Worm (Caenorhabditis elegans) whole organism, L3 larva: ENCODE results near the gene Y71H2AM.12.

ENCODE experiments used
- ZK546.5 ChIP-seq: sonication (generic microtip); optimal IDR thresholded peaks from 2 replicates; lab custom pipeline; 2017; ENCODE audit warnings: missing biosample characterization, missing genetic modification characterization
- aly-2 ChIP-seq: fragments of 150-350 bp; optimal IDR thresholded peaks from 2 replicates; lab custom pipeline; 2014; ENCODE audit warnings: missing biosample characterization, missing genetic modification characterization
- ama-1 ChIP-seq: fragments of 150-350 bp; optimal IDR thresholded peaks from 2 replicates; lab custom pipeline; 2018
- ceh-28 ChIP-seq: fragments of 150-350 bp; optimal IDR thresholded peaks from 2 replicates; lab custom pipeline; 2014; ENCODE audit warnings: missing biosample characterization, missing genetic modification reagents, missing genetic modification characterization
- ceh-9 ChIP-seq: sonication (generic microtip); optimal IDR thresholded peaks from 2 replicates; lab custom pipeline; 2018; ENCODE audit warnings: missing biosample characterization, missing genetic modification characterization
- daf-12 ChIP-seq: fragments of 150-350 bp; optimal IDR thresholded peaks from 2 replicates; lab custom pipeline; 2014; ENCODE audit warnings: missing biosample characterization, missing genetic modification reagents, missing genetic modification characterization
- egl-27 ChIP-seq: sonication (generic microtip); optimal IDR thresholded peaks from 4 replicates; lab custom pipeline; 2017; ENCODE audit warnings: missing biosample characterization, missing genetic modification reagents, missing genetic modification characterization
- egl-5 ChIP-seq: fragments of 150-350 bp; optimal IDR thresholded peaks from 2 replicates; lab custom pipeline; 2017; ENCODE audit warnings: missing biosample characterization, missing genetic modification reagents, missing genetic modification characterization, inconsistent platforms
- elt-2 ChIP-seq: sonication (generic microtip); optimal IDR thresholded peaks from 2 replicates; lab custom pipeline; 2016; ENCODE audit warnings: missing genetic modification reagents, mild to moderate bottlenecking, missing genetic modification characterization, missing compliant biosample characterization
- eor-1 ChIP-seq, 2 experiments: fragments of 150-350 bp; optimal IDR thresholded peaks; 2 replicates each; lab custom pipeline; 2014 to 2018; ENCODE audit warnings: missing biosample characterization in 2 of 2, missing genetic modification characterization in 2 of 2
- fkh-10 ChIP-seq: sonication (generic microtip); optimal IDR thresholded peaks from 2 replicates; lab custom pipeline; 2017; ENCODE audit warnings: missing biosample characterization, missing genetic modification reagents, missing genetic modification characterization
- hmg-11 ChIP-seq: sonication (generic microtip); optimal IDR thresholded peaks from 2 replicates; lab custom pipeline; 2016; ENCODE audit warnings: missing genetic modification characterization, missing compliant biosample characterization
- jun-1 ChIP-seq: fragments of 150-350 bp; optimal IDR thresholded peaks from 2 replicates; lab custom pipeline; 2014; ENCODE audit warnings: missing biosample characterization, missing genetic modification reagents, missing genetic modification characterization
- lin-15B ChIP-seq: fragments of 150-350 bp; optimal IDR thresholded peaks from 2 replicates; lab custom pipeline; 2014; ENCODE audit warnings: missing biosample characterization, missing genetic modification characterization
- lin-39 ChIP-seq: fragments of 150-350 bp; optimal IDR thresholded peaks from 2 replicates; lab custom pipeline; 2018; ENCODE audit warnings: missing biosample characterization, missing genetic modification reagents, missing genetic modification characterization
- mml-1 ChIP-seq: fragments of 150-350 bp; sonication (generic microtip); optimal IDR thresholded peaks from 3 replicates; lab custom pipeline; 2014; ENCODE audit warnings: missing biosample characterization, missing genetic modification characterization
- nfya-1 ChIP-seq: sonication (generic microtip); optimal IDR thresholded peaks from 2 replicates; lab custom pipeline; 2017; ENCODE audit warnings: missing genetic modification characterization, mild to moderate bottlenecking, missing compliant biosample characterization, antibody characterized with exemption, moderate library complexity; ENCODE audit not compliant: insufficient read depth
- nhr-11 ChIP-seq: fragments of 150-350 bp; optimal IDR thresholded peaks from 2 replicates; lab custom pipeline; 2014; ENCODE audit warnings: missing biosample characterization, missing genetic modification characterization
- nhr-12 ChIP-seq: fragments of 150-350 bp; optimal IDR thresholded peaks from 2 replicates; lab custom pipeline; 2014; ENCODE audit warnings: missing biosample characterization, missing genetic modification characterization
- nhr-23 ChIP-seq: fragments of 150-350 bp; optimal IDR thresholded peaks from 2 replicates; lab custom pipeline; 2014; ENCODE audit warnings: missing biosample characterization, missing genetic modification reagents, missing genetic modification characterization
- nhr-237 ChIP-seq: fragments of 150-350 bp; optimal IDR thresholded peaks from 2 replicates; lab custom pipeline; 2014; ENCODE audit warnings: missing biosample characterization, missing genetic modification characterization
- nhr-25 ChIP-seq: sonication (generic microtip); optimal IDR thresholded peaks from 2 replicates; lab custom pipeline; 2017; ENCODE audit warnings: missing biosample characterization, missing genetic modification characterization
- nhr-28 ChIP-seq: fragments of 150-350 bp; optimal IDR thresholded peaks from 2 replicates; lab custom pipeline; 2014; ENCODE audit warnings: missing biosample characterization, missing genetic modification characterization
- nhr-43 ChIP-seq: sonication (generic microtip); optimal IDR thresholded peaks from 2 replicates; lab custom pipeline; 2016; ENCODE audit warnings: mild to moderate bottlenecking, missing genetic modification characterization, missing compliant biosample characterization; ENCODE audit not compliant: poor library complexity, severe bottlenecking
- nhr-67 ChIP-seq: fragments of 150-350 bp; optimal IDR thresholded peaks from 2 replicates; lab custom pipeline; 2014; ENCODE audit warnings: missing biosample characterization, missing genetic modification characterization
- nhr-76 ChIP-seq: fragments of 150-350 bp; sonication (generic microtip); optimal IDR thresholded peaks from 5 replicates; lab custom pipeline; 2014; ENCODE audit warnings: missing biosample characterization, missing genetic modification characterization
- nhr-77 ChIP-seq: fragments of 150-350 bp; optimal IDR thresholded peaks from 2 replicates; lab custom pipeline; 2014; ENCODE audit warnings: missing biosample characterization, missing genetic modification characterization
- pha-4 ChIP-seq: fragments of 150-350 bp; optimal IDR thresholded peaks from 2 replicates; lab custom pipeline; 2014; ENCODE audit warnings: missing biosample characterization, missing genetic modification reagents, missing genetic modification characterization
- pqm-1 ChIP-seq: fragments of 150-350 bp; optimal IDR thresholded peaks from 2 replicates; lab custom pipeline; 2017; ENCODE audit warnings: missing biosample characterization, missing genetic modification characterization, inconsistent platforms
- sea-2 ChIP-seq: fragments of 150-350 bp; sonication (generic microtip); optimal IDR thresholded peaks from 4 replicates; lab custom pipeline; 2014; ENCODE audit warnings: missing biosample characterization, missing genetic modification reagents, missing genetic modification characterization
- snpc-4 ChIP-seq: fragments of 150-350 bp; optimal IDR thresholded peaks from 2 replicates; lab custom pipeline; 2014; ENCODE audit warnings: missing biosample characterization, missing genetic modification characterization
- unc-62 ChIP-seq: fragments of 150-350 bp; sonication (generic microtip); optimal IDR thresholded peaks from 4 replicates; lab custom pipeline; 2014; ENCODE audit warnings: missing biosample characterization, missing genetic modification reagents, missing genetic modification characterization
- ztf-11 ChIP-seq: fragments of 150-350 bp; optimal IDR thresholded peaks from 2 replicates; lab custom pipeline; 2014; ENCODE audit warnings: missing biosample characterization, missing genetic modification characterization

Y71H2AM.12 gene

ce11 chrIII:2768635-2769034 is 34.7 kb upstream of the Y71H2AM.12 start, which contains the start of gene swsn-3 (continued):
- peak; percentile 91 for TF ChIP-seq nfya-1 (tag; lab: Kevin White, UChicago)
- TF ChIP-seq nhr-76: peak; percentile 5

- TF ChIP-seq pqm-1 (tag; lab: Kevin White, UChicago) (peak; percentile 91), nhr-23 (no peak), ceh-28 (tag; lab: Kevin White, UChicago) (no peak), sea-2 (GFP tag; lab: Kevin White, UChicago) (no peak), nhr-12 (tag; lab: Kevin White, UChicago) (no peak), nhr-67 (tag; lab: Kevin White, UChicago) (no peak), pha-4 (peak; percentile 31), snpc-4 (no peak), egl-27 (tag; lab: Kevin White, UChicago) (no peak), lin-39 (tag; lab: Kevin White, UChicago) (no peak), aly-2 (no peak), fkh-10 (GFP tag; lab: Kevin White, UChicago) (no peak), lin-15B (tag; lab: Kevin White, UChicago) (no peak), elt-2 (tag; lab: Kevin White, UChicago) (peak; percentile 97), unc-62 (no peak), jun-1 (peak; percentile 64), ZK546.5 (no peak)
These were observed 26.8 kb upstream of the Y71H2AM.12 start, which contains the start of gene pho-9 for ce11 chrIII:2760726-2761125. Gene pho-9 (minus strand): TSS chrIII:2760816.

- TF ChIP-seq nhr-28 (tag; lab: Kevin White, UChicago) (no peak), pqm-1 (tag; lab: Kevin White, UChicago) (peak; percentile 53), elt-2 (tag; lab: Kevin White, UChicago) (peak; percentile 65)
These were observed 25.4 kb upstream of the Y71H2AM.12 start for ce11 chrIII:2759308-2759707.

ce11 chrIII:2758092-2758491 is 24.2 kb upstream of the Y71H2AM.12 start:
- TF ChIP-seq pqm-1 (tag; lab: Kevin White, UChicago): no peak
- TF ChIP-seq nhr-237 (tag; lab: Kevin White, UChicago): no peak
- no peak for TF ChIP-seq egl-27 (tag; lab: Kevin White, UChicago)
- no peak for TF ChIP-seq daf-12 (tag; lab: Kevin White, UChicago)
- TF ChIP-seq nhr-11 (tag; lab: Kevin White, UChicago): no peak
- TF ChIP-seq lin-15B (tag; lab: Kevin White, UChicago): no peak
- TF ChIP-seq hmg-11 (tag; lab: Kevin White, UChicago): no peak
- no peak for TF ChIP-seq lin-39 (tag; lab: Kevin White, UChicago)
- no peak for TF ChIP-seq eor-1 (tag; optimal IDR thresholded peaks at IDR 0.05; lab: Kevin White, UChicago)
- no peak for TF ChIP-seq nhr-23
- TF ChIP-seq elt-2 (tag; lab: Kevin White, UChicago): no peak
- TF ChIP-seq ztf-11: no peak
- TF ChIP-seq ceh-9 (tag; lab: Kevin White, UChicago): no peak
- no peak for TF ChIP-seq nhr-43 (tag; lab: Kevin White, UChicago)
- TF ChIP-seq nhr-25 (tag; lab: Kevin White, UChicago): no peak

ce11 chrIII:2757478-2757877 is 23.6 kb upstream of the Y71H2AM.12 start:
- no peak for TF ChIP-seq daf-12 (tag; lab: Kevin White, UChicago)
- no peak for TF ChIP-seq nhr-76

ce11 chrIII:2756260-2756659 is 22.4 kb upstream of the Y71H2AM.12 start, which contains the start of gene gldi-9:
Gene gldi-9 (minus strand): TSS chrIII:2756360.
- TF ChIP-seq pha-4: peak; percentile 33
- no peak for TF ChIP-seq egl-27 (tag; lab: Kevin White, UChicago)
- no peak for TF ChIP-seq nhr-77

- TF ChIP-seq ama-1 (lab: Kevin White, UChicago): no peak
- TF ChIP-seq sea-2 (GFP tag; lab: Kevin White, UChicago): no peak
- no peak for TF ChIP-seq mml-1 (tag; lab: Kevin White, UChicago)
- TF ChIP-seq lin-15B (tag; lab: Kevin White, UChicago): no peak
- TF ChIP-seq eor-1 (tag; optimal IDR thresholded peaks at IDR 0.05; lab: Kevin White, UChicago): no peak
- TF ChIP-seq egl-5 (tag; lab: Kevin White, UChicago): no peak
- peak; percentile 33 for TF ChIP-seq pqm-1 (tag; lab: Kevin White, UChicago)
These were observed 12.7 kb upstream of the Y71H2AM.12 start, which contains the start of gene Y71H2AM.14 for ce11 chrIII:2746553-2746952. Gene Y71H2AM.14 (minus strand): TSS chrIII:2746653.
